Fruit fly (Drosophila melanogaster) whole organism, embryonic: ENCODE measurements around the gene CG7548.

Experiments
- CG11504 ChIP-seq: fragments of 200-800 bp; sonication (Bioruptor generic); optimal IDR thresholded peaks from 3 replicates; lab custom pipeline; 2019; ENCODE audit warnings: missing biosample characterization, mild to moderate bottlenecking, missing genetic modification characterization, moderate library complexity
- CG32767 ChIP-seq: fragments of 200-800 bp; sonication (Bioruptor generic); IDR thresholded peaks from 2 replicates; pipeline ENCODE4 v1.3.6; 2022; ENCODE audit warnings: missing biosample characterization, missing genetic modification characterization
- CG33213 ChIP-seq: fragments of 200-800 bp; sonication (Bioruptor generic); optimal IDR thresholded peaks from 3 replicates; lab custom pipeline; 2016; ENCODE audit warnings: missing biosample characterization, missing genetic modification characterization
- CG7839 ChIP-seq: fragments of 200-800 bp; sonication (Bioruptor generic); optimal IDR thresholded peaks from 3 replicates; lab custom pipeline; 2018; ENCODE audit warnings: missing biosample characterization, mild to moderate bottlenecking, missing genetic modification characterization, moderate library complexity
- Hand ChIP-seq: fragments of 200-800 bp; sonication (Bioruptor generic); optimal IDR thresholded peaks from 2 replicates; lab custom pipeline; 2017; ENCODE audit warnings: mild to moderate bottlenecking, missing biosample characterization, missing genetic modification reagents, missing genetic modification characterization
- mld ChIP-seq: fragments of 200-800 bp; sonication (Bioruptor generic); IDR thresholded peaks from 3 replicates; pipeline ENCODE4 v1.3.6; 2022; ENCODE audit warnings: missing biosample characterization, missing genetic modification characterization; ENCODE audit not compliant: partially characterized antibody

dm6 chr3L:7521847-7522246 is 15.8 kb upstream of the CG7548 start:
- TF ChIP-seq Hand (GFP tag; lab: Kevin White, UChicago): no peak
- TF ChIP-seq mld: no peak
- no peak for TF ChIP-seq CG33213
- 0 out of 2 replicates have a peak, but pooled peaks have one; percentile 43 for TF ChIP-seq CG32767 (GFP tag; lab: Robert Waterston, UW)
- peak; percentile 57 for TF ChIP-seq CG11504 (tag; lab: Kevin White, UChicago)
- TF ChIP-seq CG7839 (tag; lab: Kevin White, UChicago): peak; percentile 57
